Worm (Caenorhabditis elegans) whole organism, L3 larva: Measurements from ENCODE around the gene Y37H2A.12.

ENCODE experiments used
- egl-27 ChIP-seq: sonication (generic microtip); optimal IDR thresholded peaks from 4 replicates; lab custom pipeline; 2017; ENCODE audit warnings: missing biosample characterization, missing genetic modification reagents, missing genetic modification characterization
- elt-1 ChIP-seq: fragments of 150-350 bp; optimal IDR thresholded peaks from 2 replicates; lab custom pipeline; 2014; ENCODE audit warnings: missing biosample characterization, missing genetic modification characterization
- elt-2 ChIP-seq: sonication (generic microtip); optimal IDR thresholded peaks from 2 replicates; lab custom pipeline; 2016; ENCODE audit warnings: missing genetic modification reagents, mild to moderate bottlenecking, missing genetic modification characterization, missing compliant biosample characterization
- elt-3 ChIP-seq, 3 experiments: fragments of 150-350 bp in 1 of 3; sonication (generic microtip) in 2 of 3; optimal IDR thresholded peaks; 2 replicates in 2 of 3; 4 replicates in 1 of 3; lab custom pipeline; 2014 to 2017; ENCODE audit warnings: missing biosample characterization in 3 of 3, missing genetic modification characterization in 3 of 3
- mdl-1 ChIP-seq: fragments of 150-350 bp; optimal IDR thresholded peaks from 2 replicates; lab custom pipeline; 2014; ENCODE audit warnings: missing biosample characterization, missing genetic modification characterization
- nhr-12 ChIP-seq: fragments of 150-350 bp; optimal IDR thresholded peaks from 2 replicates; lab custom pipeline; 2014; ENCODE audit warnings: missing biosample characterization, missing genetic modification characterization
- nhr-23 ChIP-seq: fragments of 150-350 bp; optimal IDR thresholded peaks from 2 replicates; lab custom pipeline; 2014; ENCODE audit warnings: missing biosample characterization, missing genetic modification reagents, missing genetic modification characterization
- snpc-4 ChIP-seq: fragments of 150-350 bp; optimal IDR thresholded peaks from 2 replicates; lab custom pipeline; 2014; ENCODE audit warnings: missing biosample characterization, missing genetic modification characterization

DNA sequence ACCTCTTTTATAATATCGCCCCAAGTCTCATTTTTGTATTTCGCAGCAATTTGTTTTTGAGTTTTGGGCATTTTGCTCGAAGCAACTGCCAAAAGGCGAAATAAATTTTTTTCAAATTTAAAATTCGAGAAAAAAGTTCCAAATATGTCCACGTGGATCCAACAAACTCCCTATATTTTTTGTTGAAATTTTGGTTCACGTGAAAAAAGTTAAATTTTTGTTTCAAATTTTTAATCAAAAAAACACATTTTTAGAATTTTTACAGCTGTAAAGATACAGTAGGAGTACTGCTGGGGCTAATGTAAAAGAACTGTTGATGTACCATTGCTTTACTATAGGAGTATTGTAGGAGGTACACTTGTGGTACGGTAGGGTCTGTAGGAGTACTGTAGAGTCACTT is 36.2 kb upstream of the Y37H2A.12 start, which contains the start of gene C14A6.6:
- TF ChIP-seq elt-3 (tag; optimal IDR thresholded peaks at IDR 0.05; lab: Kevin White, UChicago) = no peak
- no peak for TF ChIP-seq elt-2 (tag; lab: Kevin White, UChicago)
- TF ChIP-seq nhr-12 = no peak
- no peak for TF ChIP-seq egl-27 (tag; lab: Kevin White, UChicago)
- TF ChIP-seq snpc-4 (tag; lab: Kevin White, UChicago) = no peak
- no peak for TF ChIP-seq nhr-23 (tag; lab: Kevin White, UChicago)
- TF ChIP-seq mdl-1 (tag; lab: Kevin White, UChicago) = no peak
- TF ChIP-seq elt-1 (tag; lab: Kevin White, UChicago) = no peak
